Worm (Caenorhabditis elegans): ENCODE data around the gene clec-117.
A peak's percentile ranks its signal among the peaks of the same experiment; 100 is the strongest.

Gene clec-117

ce11 chrII:285627-286550 is 10.9 kb downstream of the clec-117 start, which contains the start of gene B0432.10 (continued):
- TF ChIP-seq attf-3 (GFP tag; conservative IDR thresholded peaks at IDR 0.05) (0 out of 2 replicates have a peak, but pooled peaks have one; percentile 20), ekl-4 (GFP tag; IDR thresholded peaks at IDR 0.05) (peak; percentile 33; the same call in 1 of the 2 replicates), Y53G8AR.9 (GFP tag; conservative IDR thresholded peaks at IDR 0.05) (peak; percentile 78; the same call in 1 of the 2 replicates), repo-1 (tag; optimal IDR thresholded peaks at IDR 0.05) (no peak), ztf-3 (GFP tag; optimal IDR thresholded peaks at IDR 0.05) (no peak), ceh-100 (GFP tag; IDR thresholded peaks at IDR 0.05) (0 out of 2 replicates have a peak, but pooled peaks have one; percentile 14), tbp1 (GFP tag; optimal IDR thresholded peaks at IDR 0.05) (peak; percentile 30), ztf-28 (GFP tag; IDR thresholded peaks at IDR 0.05) (no peak), lag-1 (GFP tag; IDR thresholded peaks at IDR 0.05) (no peak), efl-1 (GFP tag; optimal IDR thresholded peaks at IDR 0.05) (peak; percentile 81), rcor-1 (GFP tag; IDR thresholded peaks at IDR 0.05) (peak; percentile 47), lsl-1 (GFP tag; optimal IDR thresholded peaks at IDR 0.05) (peak; percentile 28), F22D6.2 (tag; optimal IDR thresholded peaks at IDR 0.05) (no peak), atf-7 (tag; optimal IDR thresholded peaks at IDR 0.05) (no peak), sea-2 (GFP tag; IDR thresholded peaks at IDR 0.05) (no peak), C17E4.6 (GFP tag; IDR thresholded peaks at IDR 0.05) (no peak), lin-54 (GFP tag; optimal IDR thresholded peaks at IDR 0.05) (peak; percentile 93), ama-1 (optimal IDR thresholded peaks at IDR 0.05) (no peak), ama-1 (GFP tag; optimal IDR thresholded peaks at IDR 0.05) (no peak), lir-1 (GFP tag; conservative IDR thresholded peaks at IDR 0.05) (0 out of 2 replicates have a peak, but pooled peaks have one; percentile 9), ztf-26 (tag; optimal IDR thresholded peaks at IDR 0.05) (peak; percentile 36), lin-35 (GFP tag; optimal IDR thresholded peaks at IDR 0.05) (peak in 1 of 3 experiments; percentile 96), hlh-26 (GFP tag; conservative IDR thresholded peaks at IDR 0.05) (no peak), K11D2.4 (GFP tag; IDR thresholded peaks at IDR 0.05) (peak; percentile 70; the same call in 1 of the 2 replicates), tlf-1 (GFP tag; optimal IDR thresholded peaks at IDR 0.05) (peak; percentile 7), sdz-38 (tag; optimal IDR thresholded peaks at IDR 0.05) (no peak), F33H1.4 (GFP tag; IDR thresholded peaks at IDR 0.05) (no peak), nhr-27 (tag; optimal IDR thresholded peaks at IDR 0.05) (no peak), F49E8.2 (tag; optimal IDR thresholded peaks at IDR 0.05; ENCODE audit: insufficient read depth) (no peak), B0336.3 (GFP tag; IDR thresholded peaks at IDR 0.05) (peak; percentile 56; the same call in 1 of the 2 replicates), dox-1 (GFP tag; IDR thresholded peaks at IDR 0.05) (peak; percentile 59), ccch-3 (GFP tag; optimal IDR thresholded peaks at IDR 0.05) (no peak), B0035.1 (tag; optimal IDR thresholded peaks at IDR 0.05) (no peak), cebp-1 (GFP tag; IDR thresholded peaks at IDR 0.05) (no peak), cebp-1 (tag; optimal IDR thresholded peaks at IDR 0.05) (peak; percentile 65), xnd-1 (tag; optimal IDR thresholded peaks at IDR 0.05) (no peak), hmg-1.2 (GFP tag; IDR thresholded peaks at IDR 0.05) (peak; percentile 31; the same call in 1 of the 2 replicates), T26A5.8 (tag; optimal IDR thresholded peaks at IDR 0.05) (no peak), hmg-20 (GFP tag; IDR thresholded peaks at IDR 0.05) (no peak), zfh-2 (GFP tag; conservative IDR thresholded peaks at IDR 0.05) (no peak), snpc-4 (GFP tag; optimal IDR thresholded peaks at IDR 0.05) (no peak), snpc-4 (tag; optimal IDR thresholded peaks at IDR 0.05) (peak in 3 of 4 experiments; percentile 24 to 52 (median 41)), pbrm-1 (GFP tag; IDR thresholded peaks at IDR 0.05) (peak; percentile 46; the same call in 1 of the 2 replicates), madf-3 (GFP tag; IDR thresholded peaks at IDR 0.05) (0 out of 2 replicates have a peak, but pooled peaks have one; percentile 26), nfyb-1 (GFP tag; IDR thresholded peaks at IDR 0.05) (peak; percentile 69; the same call in 1 of the 2 replicates), F37B4.10 (GFP tag; IDR thresholded peaks at IDR 0.05) (no peak)

Measured in whole organism, young adult.